Fruit fly (Drosophila melanogaster) Kc167 (cell line): ENCODE data around the gene brv3.

Source experiments
- Myc ChIP-seq: fragments of >200 bp; optimal IDR thresholded peaks from 2 replicates; lab custom pipeline; 2017; ENCODE audit warnings: missing external identifiers
- Sin3A ChIP-seq: fragments of >200 bp; optimal IDR thresholded peaks from 2 replicates; lab custom pipeline; 2018; ENCODE audit warnings: missing external identifiers
- h ChIP-seq: fragments of >200 bp; optimal IDR thresholded peaks from 3 replicates; lab custom pipeline; 2018; ENCODE audit warnings: missing external identifiers
- insv ChIP-seq: fragments of >200 bp; optimal IDR thresholded peaks from 3 replicates; lab custom pipeline; 2018; ENCODE audit warnings: missing external identifiers

dm6 chrX:2588415-2589411 is 35.7 kb downstream of the brv3 start, which contains the start of gene egh:
- TF ChIP-seq h (lab: Kevin White, UChicago), result no peak
- no peak for TF ChIP-seq insv
- no peak for TF ChIP-seq Sin3A (lab: Kevin White, UChicago)
- no peak for TF ChIP-seq Myc (lab: Kevin White, UChicago)
